ENCODE assay signal across 3 fruit fly cellular contexts in the genomic region with DNA sequence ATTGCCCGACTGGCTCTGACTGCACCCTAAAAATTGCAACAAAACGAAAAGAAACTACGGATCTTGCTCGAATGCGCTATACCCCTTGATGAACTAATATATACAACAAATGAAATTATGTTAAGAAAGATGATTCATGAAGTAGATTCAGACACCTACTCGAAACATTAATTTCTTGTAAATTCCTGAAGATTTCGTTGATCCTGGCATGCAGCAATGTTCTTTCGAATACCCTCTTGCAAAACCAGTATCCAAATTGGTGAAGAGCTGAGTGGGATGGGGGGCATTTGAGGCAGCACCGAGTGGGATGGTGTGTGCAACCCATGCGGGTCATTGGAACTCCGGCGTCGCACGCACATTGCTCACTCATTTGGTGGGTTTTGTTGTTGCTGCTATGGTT.
TF ChIP-seq lines count a peak whose summit lies in the region.

No protein-coding gene starts in this region.

TF ChIP-seq in whole organism, embryonic, 481 proteins besides CTCF, POLR2A, EP300 and RAD21 (continued from another document and continues in another):
- TF ChIP-seq pan (optimal IDR thresholded peaks at IDR 0.05; lab: Kevin White, UChicago) (no peak), pan (GFP tag; optimal IDR thresholded peaks at IDR 0.05 in 1 of 2, IDR thresholded peaks at IDR 0.05 in 1 of 2) (peak in 1 of 2 experiments; percentile 21), ci (GFP tag; IDR thresholded peaks at IDR 0.05; lab: Robert Waterston, UW) (0 out of 3 replicates have a peak, but pooled peaks have one; percentile 21), zen2 (GFP tag; IDR thresholded peaks at IDR 0.05; lab: Robert Waterston, UW; ENCODE audit: partially characterized antibody) (no peak), C15 (GFP tag; IDR thresholded peaks at IDR 0.05; lab: Robert Waterston, UW) (no peak), scrt (GFP tag; optimal IDR thresholded peaks at IDR 0.05; lab: Kevin White, UChicago) (no peak), CG32772 (GFP tag; IDR thresholded peaks at IDR 0.05; lab: Robert Waterston, UW) (no peak), lab (GFP tag; optimal IDR thresholded peaks at IDR 0.05; lab: Kevin White, UChicago) (no peak), dan (GFP tag; IDR thresholded peaks at IDR 0.05; lab: Robert Waterston, UW) (no peak), ara (GFP tag; IDR thresholded peaks at IDR 0.05; lab: Robert Waterston, UW) (peak; percentile 18; the same call in 1 of the 2 replicates), CG8944 (GFP tag; optimal IDR thresholded peaks at IDR 0.05; lab: Kevin White, UChicago) (no peak), CG2116 (GFP tag; optimal IDR thresholded peaks at IDR 0.05; lab: Kevin White, UChicago) (no peak), B-H1 (GFP tag; IDR thresholded peaks at IDR 0.05; lab: Robert Waterston, UW) (no peak), Sry-β (GFP tag; optimal IDR thresholded peaks at IDR 0.05; lab: Kevin White, UChicago) (no peak), Asciz (GFP tag; optimal IDR thresholded peaks at IDR 0.05; lab: Kevin White, UChicago) (no peak), bsh (GFP tag; optimal IDR thresholded peaks at IDR 0.05; lab: Kevin White, UChicago) (peak in 1 of 2 experiments; percentile 84), gcm (GFP tag; optimal IDR thresholded peaks at IDR 0.05; lab: Kevin White, UChicago) (peak; percentile 82), aop (GFP tag; IDR thresholded peaks at IDR 0.05; lab: Robert Waterston, UW) (no peak), gcm2 (GFP tag; optimal IDR thresholded peaks at IDR 0.05; lab: Kevin White, UChicago) (no peak), CG4730 (GFP tag; IDR thresholded peaks at IDR 0.05; lab: Robert Waterston, UW) (peak; percentile 10; the same call in 1 of the 2 replicates), sens-2 (GFP tag; IDR thresholded peaks at IDR 0.05; lab: Robert Waterston, UW) (no peak), unpg (GFP tag; optimal IDR thresholded peaks at IDR 0.05; lab: Kevin White, UChicago) (no peak), CG16863 (GFP tag; optimal IDR thresholded peaks at IDR 0.05; lab: Kevin White, UChicago) (peak; percentile 6), CG5245 (GFP tag; optimal IDR thresholded peaks at IDR 0.05; lab: Kevin White, UChicago) (no peak), CG9437 (GFP tag; optimal IDR thresholded peaks at IDR 0.05; lab: Kevin White, UChicago) (no peak), ro (GFP tag; IDR thresholded peaks at IDR 0.05; lab: Robert Waterston, UW) (no peak), Drgx (GFP tag; IDR thresholded peaks at IDR 0.05; lab: Robert Waterston, UW) (peak; percentile 97), Blimp-1 (GFP tag; optimal IDR thresholded peaks at IDR 0.05; lab: Kevin White, UChicago) (peak; percentile 31), Atf-2 (GFP tag; optimal IDR thresholded peaks at IDR 0.05; lab: Kevin White, UChicago) (no peak), al (GFP tag; IDR thresholded peaks at IDR 0.05; lab: Robert Waterston, UW) (no peak), CG33213 (GFP tag; optimal IDR thresholded peaks at IDR 0.05; lab: Kevin White, UChicago) (no peak), CG13287 (GFP tag; IDR thresholded peaks at IDR 0.05; lab: Robert Waterston, UW; ENCODE audit: partially characterized antibody) (no peak), CG15696 (tag; optimal IDR thresholded peaks at IDR 0.05; lab: Kevin White, UChicago) (no peak), tin (GFP tag; optimal IDR thresholded peaks at IDR 0.05; lab: Kevin White, UChicago) (no peak), zfh2 (GFP tag; optimal IDR thresholded peaks at IDR 0.05; lab: Kevin White, UChicago) (no peak), ken (GFP tag; IDR thresholded peaks at IDR 0.05; lab: Robert Waterston, UW) (no peak), CG4617 (GFP tag; optimal IDR thresholded peaks at IDR 0.05; lab: Kevin White, UChicago; ENCODE audit: borderline replicate concordance) (no peak), Ptx1 (GFP tag; IDR thresholded peaks at IDR 0.05; lab: Robert Waterston, UW) (0 out of 2 replicates have a peak, but pooled peaks have one; percentile 22), p53 (GFP tag; optimal IDR thresholded peaks at IDR 0.05; lab: Kevin White, UChicago) (no peak), abd-A (tag; optimal IDR thresholded peaks at IDR 0.05; lab: Kevin White, UChicago) (no peak), CG9215 (GFP tag; IDR thresholded peaks at IDR 0.05; lab: Robert Waterston, UW) (no peak), sens (GFP tag; lab: Kevin White, UChicago) (peak; percentile 66), fd3F (GFP tag; optimal IDR thresholded peaks at IDR 0.05; lab: Kevin White, UChicago) (no peak)

TF ChIP-seq in whole organism, prepupa, 60 proteins besides CTCF, POLR2A, EP300 and RAD21 (continued from another document):
- peak; percentile 98 for TF ChIP-seq Sox102F (GFP tag; optimal IDR thresholded peaks at IDR 0.05; lab: Kevin White, UChicago)
- TF ChIP-seq CG11902 (GFP tag; optimal IDR thresholded peaks at IDR 0.05; lab: Kevin White, UChicago): peak; percentile 72
- peak; percentile 98 for TF ChIP-seq lz (GFP tag; optimal IDR thresholded peaks at IDR 0.05; lab: Kevin White, UChicago)
- TF ChIP-seq topi (GFP tag; optimal IDR thresholded peaks at IDR 0.05; lab: Kevin White, UChicago): peak; percentile 95
- peak; percentile 98 for TF ChIP-seq CG6163 (GFP tag; IDR thresholded peaks at IDR 0.05; lab: Robert Waterston, UW)
- TF ChIP-seq Blimp-1 (GFP tag; optimal IDR thresholded peaks at IDR 0.05; lab: Kevin White, UChicago): peak; percentile 88
- TF ChIP-seq achi (GFP tag; optimal IDR thresholded peaks at IDR 0.05; lab: Kevin White, UChicago): peak; percentile 95
- TF ChIP-seq Eip78C (GFP tag; lab: Kevin White, UChicago): peak; percentile 98
- TF ChIP-seq esn (GFP tag; optimal IDR thresholded peaks at IDR 0.05; lab: Kevin White, UChicago): peak; percentile 99
- peak; percentile 97 for TF ChIP-seq Ets21C (GFP tag; optimal IDR thresholded peaks at IDR 0.05; lab: Kevin White, UChicago)
- TF ChIP-seq dsx (GFP tag; optimal IDR thresholded peaks at IDR 0.05; lab: Kevin White, UChicago; ENCODE audit: poor library complexity, severe bottlenecking): peak; percentile 87
- no peak for TF ChIP-seq Hr38 (GFP tag; optimal IDR thresholded peaks at IDR 0.05; lab: Kevin White, UChicago)
- TF ChIP-seq CG34406 (GFP tag; optimal IDR thresholded peaks at IDR 0.05; lab: Kevin White, UChicago): peak; percentile 93
- TF ChIP-seq Gug (GFP tag; IDR thresholded peaks at IDR 0.05; lab: Robert Waterston, UW): peak; percentile 94
- TF ChIP-seq fd85E (GFP tag; optimal IDR thresholded peaks at IDR 0.05; lab: Kevin White, UChicago): peak; percentile 62
- TF ChIP-seq CG6854 (GFP tag; optimal IDR thresholded peaks at IDR 0.05; lab: Kevin White, UChicago): no peak
- TF ChIP-seq CG6792 (GFP tag; optimal IDR thresholded peaks at IDR 0.05; lab: Kevin White, UChicago): peak; percentile 96
- TF ChIP-seq CG15336 (GFP tag; IDR thresholded peaks at IDR 0.05; lab: Robert Waterston, UW): peak; percentile 97
- peak; percentile 94 for TF ChIP-seq Eip93F (GFP tag; optimal IDR thresholded peaks at IDR 0.05; lab: Kevin White, UChicago)
- peak; percentile 98 for TF ChIP-seq CG31627 (GFP tag; optimal IDR thresholded peaks at IDR 0.05; lab: Kevin White, UChicago)
- TF ChIP-seq Sox14 (GFP tag; optimal IDR thresholded peaks at IDR 0.05; lab: Kevin White, UChicago): peak; percentile 98
- peak; percentile 67 for TF ChIP-seq CG9139 (GFP tag; optimal IDR thresholded peaks at IDR 0.05; lab: Kevin White, UChicago)
- peak; percentile 90 for TF ChIP-seq fd59A (GFP tag; optimal IDR thresholded peaks at IDR 0.05; lab: Kevin White, UChicago)
- peak; percentile 97 for TF ChIP-seq vri (GFP tag; optimal IDR thresholded peaks at IDR 0.05; lab: Kevin White, UChicago)
- peak; percentile 83 for TF ChIP-seq CG7368 (GFP tag; optimal IDR thresholded peaks at IDR 0.05; lab: Kevin White, UChicago)
- peak; percentile 96 for TF ChIP-seq Eip75B (GFP tag; optimal IDR thresholded peaks at IDR 0.05; lab: Kevin White, UChicago)
- peak; percentile 90 for TF ChIP-seq CG6276 (GFP tag; optimal IDR thresholded peaks at IDR 0.05; lab: Kevin White, UChicago)
- TF ChIP-seq CG6808 (GFP tag; optimal IDR thresholded peaks at IDR 0.05; lab: Kevin White, UChicago): peak; percentile 86
- TF ChIP-seq pdm3 (GFP tag; optimal IDR thresholded peaks at IDR 0.05; lab: Kevin White, UChicago): peak; percentile 97
- peak; percentile 92 for TF ChIP-seq Sox15 (GFP tag; optimal IDR thresholded peaks at IDR 0.05; lab: Kevin White, UChicago)
- peak; percentile 97 for TF ChIP-seq OdsH (GFP tag; optimal IDR thresholded peaks at IDR 0.05; lab: Kevin White, UChicago)
- TF ChIP-seq CG4318 (GFP tag; optimal IDR thresholded peaks at IDR 0.05; lab: Kevin White, UChicago): peak; percentile 86
- peak; percentile 81 to 89 for TF ChIP-seq ss (GFP tag; optimal IDR thresholded peaks at IDR 0.05; lab: Kevin White, UChicago)
- peak; percentile 91 for TF ChIP-seq CG8632 (GFP tag; optimal IDR thresholded peaks at IDR 0.05; lab: Kevin White, UChicago)
- TF ChIP-seq CG11762 (GFP tag; optimal IDR thresholded peaks at IDR 0.05; lab: Kevin White, UChicago; ENCODE audit: insufficient read depth): peak; percentile 93
- TF ChIP-seq CG16779 (tag; optimal IDR thresholded peaks at IDR 0.05; lab: Kevin White, UChicago): peak; percentile 86
- peak; percentile 91 for TF ChIP-seq Hr4 (GFP tag; optimal IDR thresholded peaks at IDR 0.05; lab: Kevin White, UChicago)
- TF ChIP-seq CG32006 (GFP tag; optimal IDR thresholded peaks at IDR 0.05; lab: Kevin White, UChicago): peak; percentile 95
TF ChIP-seq in whole organism, prepupa: peak in this region for 57.

TF ChIP-seq in whole organism, wandering third instar larva, 38 proteins besides CTCF, POLR2A, EP300 and RAD21 (continued from another document):
- TF ChIP-seq jim (GFP tag; optimal IDR thresholded peaks at IDR 0.05; lab: Kevin White, UChicago): no peak
- peak; percentile 95 for TF ChIP-seq woc (GFP tag; optimal IDR thresholded peaks at IDR 0.05; lab: Kevin White, UChicago)
- peak; percentile 78 for TF ChIP-seq CrebA (GFP tag; optimal IDR thresholded peaks at IDR 0.05; lab: Kevin White, UChicago; ENCODE audit: borderline replicate concordance)
- TF ChIP-seq pan (optimal IDR thresholded peaks at IDR 0.05; lab: Kevin White, UChicago): peak; percentile 58
- TF ChIP-seq Abd-B (GFP tag; optimal IDR thresholded peaks at IDR 0.05; lab: Kevin White, UChicago): no peak
- peak; percentile 29 for TF ChIP-seq Dif (GFP tag; optimal IDR thresholded peaks at IDR 0.05; lab: Kevin White, UChicago; ENCODE audit: partially characterized antibody)
- peak; percentile 72 for TF ChIP-seq CG9705 (GFP tag; optimal IDR thresholded peaks at IDR 0.05; lab: Kevin White, UChicago)
- peak; percentile 95 for TF ChIP-seq dmrt93B (GFP tag; optimal IDR thresholded peaks at IDR 0.05; lab: Kevin White, UChicago)
- TF ChIP-seq br (GFP tag; optimal IDR thresholded peaks at IDR 0.05; lab: Kevin White, UChicago): peak; percentile 97
- TF ChIP-seq Vsx2 (GFP tag; optimal IDR thresholded peaks at IDR 0.05; lab: Kevin White, UChicago; ENCODE audit: partially characterized antibody): no peak
